Fruit fly (Drosophila melanogaster): ENCODE measurements around the gene Prosbeta2R2.

dm6 chr3R:5223135-5223534, 3.8 kb upstream of the Prosbeta2R2 start, which contains the start of gene CG2604:
- TF ChIP-seq h (optimal IDR thresholded peaks at IDR 0.05) (no peak), ttk (optimal IDR thresholded peaks at IDR 0.05) (no peak), insv (optimal IDR thresholded peaks at IDR 0.05) (no peak), Sin3A (optimal IDR thresholded peaks at IDR 0.05) (no peak), psq (optimal IDR thresholded peaks at IDR 0.05) (no peak)

All from Kc167 (cell line).